Worm (Caenorhabditis elegans) whole organism, L4 larva: Measurements from ENCODE around the gene fbxc-33.

ENCODE experiments used
- D1046.2 ChIP-seq: fragments of 200-800 bp; sonication (Bioruptor generic); IDR thresholded peaks from 2 replicates; pipeline ENCODE4 v1.3.6; 2022; ENCODE audit warnings: missing genetic modification characterization, missing compliant biosample characterization
- ZK337.2 ChIP-seq: fragments of 200-800 bp; sonication (Bioruptor generic); IDR thresholded peaks from 2 replicates; pipeline ENCODE4 v1.3.6; 2022; ENCODE audit warnings: missing genetic modification reagents, missing genetic modification characterization, missing compliant biosample characterization
- aha-1 ChIP-seq: fragments of 150-350 bp; peaks from one replicate; lab custom pipeline; 2014; ENCODE audit warnings: missing biosample characterization, missing genetic modification characterization
- ama-1 ChIP-seq: fragments of 150-350 bp; optimal IDR thresholded peaks from 2 replicates; lab custom pipeline; 2014; ENCODE audit warnings: inconsistent platforms, mixed read lengths
- ceh-28 ChIP-seq: fragments of 150-350 bp; optimal IDR thresholded peaks from 2 replicates; lab custom pipeline; 2014; ENCODE audit warnings: missing biosample characterization, missing genetic modification reagents, missing genetic modification characterization
- ctbp-1 ChIP-seq: fragments of 200-800 bp; sonication (Bioruptor generic); IDR thresholded peaks from 2 replicates; pipeline ENCODE4 v1.3.6; 2022; ENCODE audit warnings: missing genetic modification reagents, missing genetic modification characterization, missing compliant biosample characterization
- daf-16 ChIP-seq, 3 experiments: sonication (generic microtip); optimal IDR thresholded peaks; 2 replicates each; lab custom pipeline; 2016 to 2017; ENCODE audit warnings: missing genetic modification characterization in 3 of 3, missing genetic modification reagents in 3 of 3, mild to moderate bottlenecking in 2 of 3, missing compliant biosample characterization in 2 of 3, missing biosample characterization in 1 of 3, moderate library complexity in 1 of 3
- dmd-6 ChIP-seq: fragments of 200-800 bp; sonication (Bioruptor generic); IDR thresholded peaks from 2 replicates; pipeline ENCODE4 v1.3.6; 2022; ENCODE audit warnings: missing genetic modification reagents, missing genetic modification characterization, missing compliant biosample characterization
- dmd-9 ChIP-seq: fragments of 200-800 bp; sonication (Bioruptor generic); IDR thresholded peaks from 2 replicates; pipeline ENCODE4 v1.3.6; 2022; ENCODE audit warnings: missing genetic modification reagents, missing genetic modification characterization, missing compliant biosample characterization
- dpl-1 ChIP-seq: fragments of 150-350 bp; optimal IDR thresholded peaks from 2 replicates; lab custom pipeline; 2014; ENCODE audit warnings: missing biosample characterization, missing genetic modification reagents, missing genetic modification characterization
- duxl-1 ChIP-seq: sonication (generic microtip); optimal IDR thresholded peaks from 2 replicates; lab custom pipeline; 2016; ENCODE audit warnings: mild to moderate bottlenecking, missing genetic modification characterization, moderate library complexity, missing compliant biosample characterization; ENCODE audit not compliant: poor library complexity
- dve-1 ChIP-seq: sonication (generic microtip); optimal IDR thresholded peaks from 2 replicates; lab custom pipeline; 2017; ENCODE audit warnings: antibody characterized with exemption, mild to moderate bottlenecking, missing genetic modification characterization, missing compliant biosample characterization; ENCODE audit not compliant: insufficient read depth
- egl-43 ChIP-seq: fragments of 200-800 bp; sonication (Bioruptor generic); IDR thresholded peaks from 2 replicates; pipeline ENCODE4 v1.3.6; 2022; ENCODE audit warnings: missing genetic modification reagents, missing genetic modification characterization, missing compliant biosample characterization
- hif-1 ChIP-seq, 2 experiments: sonication (generic microtip); optimal IDR thresholded peaks; 2 replicates each; lab custom pipeline; 2016 to 2017; ENCODE audit warnings: missing compliant biosample characterization in 2 of 2, missing genetic modification characterization in 2 of 2, missing genetic modification reagents in 2 of 2, missing genotype in 2 of 2, mild to moderate bottlenecking in 1 of 2
- hlh-11 ChIP-seq: fragments of 200-800 bp; sonication (Bioruptor generic); optimal IDR thresholded peaks from 2 replicates; lab custom pipeline; 2018; ENCODE audit warnings: mild to moderate bottlenecking, missing genetic modification characterization, missing compliant biosample characterization
- lin-1 ChIP-seq: fragments of 200-800 bp; sonication (Bioruptor generic); IDR thresholded peaks from 2 replicates; pipeline ENCODE4 v1.3.6; 2022; ENCODE audit warnings: missing genetic modification reagents, missing genetic modification characterization, missing compliant biosample characterization
- lin-13 ChIP-seq: fragments of 150-350 bp; optimal IDR thresholded peaks from 2 replicates; lab custom pipeline; 2014; ENCODE audit warnings: missing biosample characterization, missing genetic modification reagents, missing genetic modification characterization
- lir-3 ChIP-seq: sonication (generic microtip); optimal IDR thresholded peaks from 2 replicates; lab custom pipeline; 2016; ENCODE audit warnings: mild to moderate bottlenecking, missing genetic modification characterization, missing compliant biosample characterization
- lsy-2 ChIP-seq, 2 experiments: fragments of 150-350 bp in 1 of 2; sonication (generic microtip) in 1 of 2; optimal IDR thresholded peaks; 2 replicates each; lab custom pipeline; 2014 to 2017; ENCODE audit warnings: missing biosample characterization in 2 of 2, missing genetic modification characterization in 2 of 2
- mdl-1 ChIP-seq, 2 experiments: fragments of 150-350 bp in 1 of 2; sonication (generic microtip) in 1 of 2; optimal IDR thresholded peaks; 2 replicates each; lab custom pipeline; 2014 to 2017; ENCODE audit warnings: missing biosample characterization in 2 of 2, missing genetic modification characterization in 2 of 2
- mep-1 ChIP-seq: fragments of 150-350 bp; sonication (generic microtip); optimal IDR thresholded peaks from 3 replicates; lab custom pipeline; 2014; ENCODE audit warnings: missing biosample characterization, missing genetic modification characterization
- mes-2 ChIP-seq: sonication (generic microtip); optimal IDR thresholded peaks from 2 replicates; lab custom pipeline; 2016; ENCODE audit warnings: missing genotype, mild to moderate bottlenecking, missing genetic modification characterization, missing compliant biosample characterization; ENCODE audit not compliant: poor library complexity, severe bottlenecking
- mxl-2 ChIP-seq: fragments of 200-800 bp; sonication (Bioruptor generic); conservative IDR thresholded peaks from 2 replicates; pipeline ENCODE4 v1.3.6; 2022; ENCODE audit warnings: missing genetic modification reagents, missing genetic modification characterization, missing compliant biosample characterization
- mxl-3 ChIP-seq: fragments of 200-800 bp; sonication (Bioruptor generic); optimal IDR thresholded peaks from 2 replicates; lab custom pipeline; 2018; ENCODE audit warnings: mild to moderate bottlenecking, missing genetic modification characterization, missing compliant biosample characterization
- nhr-28 ChIP-seq: fragments of 150-350 bp; optimal IDR thresholded peaks from 2 replicates; lab custom pipeline; 2014; ENCODE audit warnings: missing biosample characterization, missing genetic modification characterization
- nhr-41 ChIP-seq: fragments of 200-800 bp; sonication (Bioruptor generic); IDR thresholded peaks from 2 replicates; pipeline ENCODE4 v1.3.6; 2022; ENCODE audit warnings: missing genetic modification reagents, missing genetic modification characterization, missing compliant biosample characterization
- nhr-48 ChIP-seq: sonication (generic microtip); optimal IDR thresholded peaks from 2 replicates; lab custom pipeline; 2016; ENCODE audit warnings: mild to moderate bottlenecking, missing genetic modification characterization, missing compliant biosample characterization
- nhr-6 ChIP-seq: fragments of 150-350 bp; optimal IDR thresholded peaks from 2 replicates; lab custom pipeline; 2014; ENCODE audit warnings: missing biosample characterization, missing genetic modification characterization
- nhr-77 ChIP-seq: fragments of 150-350 bp; optimal IDR thresholded peaks from 2 replicates; lab custom pipeline; 2014; ENCODE audit warnings: missing biosample characterization, missing genetic modification characterization
- pqm-1 ChIP-seq: sonication (generic microtip); optimal IDR thresholded peaks from 2 replicates; lab custom pipeline; 2017; ENCODE audit warnings: missing biosample characterization, missing genetic modification characterization
- rbr-2 ChIP-seq: sonication (generic microtip); optimal IDR thresholded peaks from 2 replicates; lab custom pipeline; 2016; ENCODE audit warnings: missing genotype, missing genetic modification characterization, missing compliant biosample characterization
- spr-1 ChIP-seq: sonication (generic microtip); optimal IDR thresholded peaks from 2 replicates; lab custom pipeline; 2016; ENCODE audit warnings: mild to moderate bottlenecking, missing genetic modification characterization, missing compliant biosample characterization
- unc-62 ChIP-seq, 3 experiments: fragments of 150-350 bp in 1 of 3; sonication (generic microtip); optimal IDR thresholded peaks in 2 of 3; peaks in 1 of 3; 1 replicate in 1 of 3; 2 replicates in 2 of 3; lab custom pipeline; 2014 to 2017; ENCODE audit warnings: missing biosample characterization in 3 of 3, missing genetic modification characterization in 3 of 3, missing genetic modification reagents in 3 of 3, missing genotype in 1 of 3
- vab-7 ChIP-seq: fragments of 200-800 bp; sonication (Bioruptor generic); IDR thresholded peaks from 2 replicates; pipeline ENCODE4 v1.3.6; 2022; ENCODE audit warnings: missing genetic modification reagents, missing genetic modification characterization, missing compliant biosample characterization
- zag-1 ChIP-seq: fragments of 150-350 bp; optimal IDR thresholded peaks from 2 replicates; lab custom pipeline; 2014; ENCODE audit warnings: missing biosample characterization, missing genetic modification characterization
- zfp-2 ChIP-seq: sonication (generic microtip); optimal IDR thresholded peaks from 2 replicates; lab custom pipeline; 2016; ENCODE audit warnings: mild to moderate bottlenecking, missing genetic modification characterization, missing compliant biosample characterization
- ztf-11 ChIP-seq: fragments of 150-350 bp; optimal IDR thresholded peaks from 2 replicates; lab custom pipeline; 2014; ENCODE audit warnings: missing biosample characterization, missing genetic modification characterization

fbxc-33 gene

ce11 chrII:869316-869715, 44.2 kb upstream of the fbxc-33 start:
- TF ChIP-seq spr-1 (tag; lab: Kevin White, UChicago) (no peak), aha-1 (tag; lab: Kevin White, UChicago) (peak; percentile 68), unc-62 (GFP tag; optimal IDR thresholded peaks at IDR 0.05 in 1 of 2; lab: Kevin White, UChicago) (peak in 1 of 2 experiments; percentile 84), unc-62 (tag; optimal IDR thresholded peaks at IDR 0.05; lab: Kevin White, UChicago) (no peak), rbr-2 (tag; lab: Kevin White, UChicago) (no peak)

- TF ChIP-seq duxl-1 (tag; lab: Kevin White, UChicago) (peak; percentile 28), ZK337.2 (GFP tag; lab: Robert Waterston, UW) (no peak), ceh-28 (tag; lab: Kevin White, UChicago) (no peak), dmd-9 (no peak), nhr-6 (tag; lab: Kevin White, UChicago) (no peak), ztf-11 (tag; lab: Kevin White, UChicago) (no peak), zfp-2 (tag; lab: Kevin White, UChicago) (no peak), aha-1 (tag; lab: Kevin White, UChicago) (peak; percentile 6), lsy-2 (tag; optimal IDR thresholded peaks at IDR 0.05; lab: Kevin White, UChicago) (peak in 1 of 2 experiments; percentile 69), D1046.2 (GFP tag; lab: Robert Waterston, UW) (no peak), daf-16 (GFP tag; optimal IDR thresholded peaks at IDR 0.05; lab: Kevin White, UChicago) (no peak), daf-16 (tag; optimal IDR thresholded peaks at IDR 0.05; lab: Kevin White, UChicago) (peak; percentile 13), mes-2 (tag; lab: Kevin White, UChicago) (peak; percentile 48), vab-7 (GFP tag; lab: Robert Waterston, UW) (0 out of 2 replicates have a peak, but pooled peaks have one; percentile 5), zag-1 (tag; lab: Kevin White, UChicago) (no peak), pqm-1 (tag; lab: Kevin White, UChicago) (peak; percentile 37), mxl-2 (0 out of 2 replicates have a peak, but pooled peaks have one; percentile 8), hlh-11 (tag; lab: Kevin White, UChicago) (peak; percentile 28), mdl-1 (tag; optimal IDR thresholded peaks at IDR 0.05; lab: Kevin White, UChicago) (peak in 1 of 2 experiments; percentile 30), nhr-77 (peak; percentile 21), lir-3 (tag; lab: Kevin White, UChicago) (no peak), lin-1 (GFP tag; lab: Robert Waterston, UW) (peak; percentile 24; the same call in 1 of the 2 replicates), hif-1 (tag; optimal IDR thresholded peaks at IDR 0.05; lab: Kevin White, UChicago) (peak in 1 of 2 experiments; percentile 19), nhr-48 (tag; lab: Kevin White, UChicago) (peak; percentile 16), lin-13 (GFP tag; lab: Kevin White, UChicago) (peak; percentile 61), mep-1 (tag; lab: Kevin White, UChicago) (peak; percentile 60), dpl-1 (peak; percentile 57), rbr-2 (tag; lab: Kevin White, UChicago) (peak; percentile 50), egl-43 (GFP tag; lab: Robert Waterston, UW) (no peak), nhr-28 (tag; lab: Kevin White, UChicago) (peak; percentile 12), ama-1 (lab: Kevin White, UChicago) (no peak), dmd-6 (GFP tag; lab: Robert Waterston, UW) (peak; percentile 70), mxl-3 (GFP tag; lab: Kevin White, UChicago) (peak; percentile 60), nhr-41 (GFP tag; lab: Robert Waterston, UW) (no peak), unc-62 (GFP tag; optimal IDR thresholded peaks at IDR 0.05 in 1 of 2; lab: Kevin White, UChicago) (peak in 1 of 2 experiments; percentile 82), unc-62 (tag; optimal IDR thresholded peaks at IDR 0.05; lab: Kevin White, UChicago) (no peak), dve-1 (tag; lab: Kevin White, UChicago) (peak; percentile 43), ctbp-1 (GFP tag; lab: Robert Waterston, UW) (peak; percentile 53; the same call in 1 of the 2 replicates)
Measured at ce11 chrII:872993-873787, 40.3 kb upstream of the fbxc-33 start, which contains the start of gene alg-2. TSS of gene alg-2 (plus strand) at chrII:873212.
